Worm (Caenorhabditis elegans): ENCODE results near the gene athp-3.

Gene athp-3

ce11 chrIV:17084839-17085238, 36.7 kb upstream of the athp-3 start (continued):
- TF ChIP-seq B0261.1 (tag; optimal IDR thresholded peaks at IDR 0.05): no peak
- TF ChIP-seq lir-1 (GFP tag; conservative IDR thresholded peaks at IDR 0.05): no peak
- no peak for TF ChIP-seq ztf-3 (GFP tag; optimal IDR thresholded peaks at IDR 0.05)
- peak; percentile 9 for TF ChIP-seq lin-54 (GFP tag; optimal IDR thresholded peaks at IDR 0.05)
- no peak for TF ChIP-seq unc-130 (GFP tag; optimal IDR thresholded peaks at IDR 0.05)
- no peak for TF ChIP-seq ceh-27 (GFP tag; optimal IDR thresholded peaks at IDR 0.05)
- no peak for TF ChIP-seq attf-3 (GFP tag; conservative IDR thresholded peaks at IDR 0.05)
- no peak for TF ChIP-seq snpc-4 (GFP tag; optimal IDR thresholded peaks at IDR 0.05)
- TF ChIP-seq snpc-4 (tag; optimal IDR thresholded peaks at IDR 0.05): peak in 2 of 4 experiments; percentile 28 to 76
- TF ChIP-seq F37B4.10 (GFP tag; IDR thresholded peaks at IDR 0.05): no peak
- TF ChIP-seq D2030.7 (GFP tag; IDR thresholded peaks at IDR 0.05): peak; percentile 43; the same call in 1 of the 2 replicates
- TF ChIP-seq K11D2.4 (GFP tag; IDR thresholded peaks at IDR 0.05): no peak
- TF ChIP-seq cebp-1 (GFP tag; IDR thresholded peaks at IDR 0.05): no peak
- TF ChIP-seq cebp-1 (tag; optimal IDR thresholded peaks at IDR 0.05): no peak
- TF ChIP-seq Y53F4B.3 (GFP tag; IDR thresholded peaks at IDR 0.05): no peak
- TF ChIP-seq ceh-40 (GFP tag; IDR thresholded peaks at IDR 0.05): no peak
- TF ChIP-seq K12H6.12 (tag; optimal IDR thresholded peaks at IDR 0.05): no peak
- no peak for TF ChIP-seq aptf-3 (GFP tag; IDR thresholded peaks at IDR 0.05)
- TF ChIP-seq ztf-28 (GFP tag; IDR thresholded peaks at IDR 0.05): no peak
- TF ChIP-seq madf-8 (GFP tag; conservative IDR thresholded peaks at IDR 0.05): no peak

ce11 chrIV:17084317-17084716, 36.2 kb upstream of the athp-3 start:
- TF ChIP-seq somi-1 (GFP tag; optimal IDR thresholded peaks at IDR 0.05): no peak
- peak; percentile 47; the same call in 1 of the 2 replicates for TF ChIP-seq mcd-1 (GFP tag; IDR thresholded peaks at IDR 0.05)
- peak; percentile 40; the same call in 1 of the 2 replicates for TF ChIP-seq attf-6 (GFP tag; IDR thresholded peaks at IDR 0.05)
- TF ChIP-seq pha-4 (tag; optimal IDR thresholded peaks at IDR 0.05): no peak
- TF ChIP-seq sdz-38 (tag; optimal IDR thresholded peaks at IDR 0.05): no peak
- no peak for TF ChIP-seq ceh-91 (GFP tag; IDR thresholded peaks at IDR 0.05)
- no peak for TF ChIP-seq snpc-4 (GFP tag; optimal IDR thresholded peaks at IDR 0.05)
- peak in 3 of 4 experiments; percentile 22 to 74 (median 30) for TF ChIP-seq snpc-4 (tag; optimal IDR thresholded peaks at IDR 0.05)
- no peak for TF ChIP-seq ZK185.1 (tag; optimal IDR thresholded peaks at IDR 0.05; ENCODE audit: poor library complexity, severe bottlenecking)
- no peak for TF ChIP-seq aptf-2 (GFP tag; conservative IDR thresholded peaks at IDR 0.05)
- no peak for TF ChIP-seq F33H1.4 (GFP tag; IDR thresholded peaks at IDR 0.05)
- peak; percentile 69; the same call in 1 of the 2 replicates for TF ChIP-seq ceh-100 (GFP tag; IDR thresholded peaks at IDR 0.05)
- TF ChIP-seq zim-3 (tag; optimal IDR thresholded peaks at IDR 0.05): no peak

- no peak for TF ChIP-seq ztf-25 (GFP tag; IDR thresholded peaks at IDR 0.05)
- TF ChIP-seq F23B12.7 (tag; optimal IDR thresholded peaks at IDR 0.05; ENCODE audit: insufficient read depth): no peak
- no peak for TF ChIP-seq attf-5 (GFP tag; optimal IDR thresholded peaks at IDR 0.05)
- no peak for TF ChIP-seq snpc-4 (GFP tag; optimal IDR thresholded peaks at IDR 0.05)
- TF ChIP-seq snpc-4 (tag; optimal IDR thresholded peaks at IDR 0.05): peak in 1 of 4 experiments; percentile 15
- TF ChIP-seq attf-6 (GFP tag; IDR thresholded peaks at IDR 0.05): 0 out of 2 replicates have a peak, but pooled peaks have one; percentile 24
Measured at ce11 chrIV:17078649-17079048, 30.5 kb upstream of the athp-3 start, which contains the start of gene Y116A8C.25. Gene Y116A8C.25 (minus strand): TSS chrIV:17078749.

ce11 chrIV:17076000-17076399, 27.8 kb upstream of the athp-3 start:
- TF ChIP-seq hsf-1 (GFP tag; IDR thresholded peaks at IDR 0.05) (peak; percentile 96), attf-6 (GFP tag; IDR thresholded peaks at IDR 0.05) (peak; percentile 31; the same call in 1 of the 2 replicates)
